Fruit fly (Drosophila melanogaster) whole organism, embryonic: ENCODE data around the gene Spn75F.
A peak's percentile ranks its signal among the peaks of the same experiment; 100 is the strongest.

ENCODE experiments used
- Adf1 ChIP-seq: fragments of 200-800 bp; sonication (Bioruptor generic); IDR thresholded peaks from 2 replicates; pipeline ENCODE4 v1.3.6; 2022; ENCODE audit warnings: missing biosample characterization, missing genetic modification characterization
- B-H1 ChIP-seq: fragments of 200-800 bp; sonication (Bioruptor generic); IDR thresholded peaks from 3 replicates; pipeline ENCODE4 v1.3.6; 2022; ENCODE audit warnings: missing biosample characterization, missing genetic modification characterization
- CG10431 ChIP-seq: fragments of 200-800 bp; sonication (Bioruptor generic); optimal IDR thresholded peaks from 3 replicates; lab custom pipeline; 2018; ENCODE audit warnings: missing biosample characterization, mild to moderate bottlenecking, missing genetic modification characterization
- CG13287 ChIP-seq: fragments of 200-800 bp; sonication (Bioruptor generic); IDR thresholded peaks from 2 replicates; pipeline ENCODE4 v1.3.6; 2022; ENCODE audit warnings: missing biosample characterization, missing genetic modification characterization; ENCODE audit not compliant: partially characterized antibody
- CG13624 ChIP-seq: fragments of 200-800 bp; sonication (Bioruptor generic); optimal IDR thresholded peaks from 2 replicates; lab custom pipeline; 2016; ENCODE audit warnings: missing biosample characterization, missing genetic modification characterization
- CG14441 ChIP-seq: fragments of 200-800 bp; sonication (Bioruptor generic); IDR thresholded peaks from 2 replicates; pipeline ENCODE4 v1.3.6; 2022; ENCODE audit warnings: missing biosample characterization, missing genetic modification characterization
- CG14860 ChIP-seq: fragments of 200-800 bp; sonication (Bioruptor generic); IDR thresholded peaks from 3 replicates; pipeline ENCODE4 v1.3.6; 2022; ENCODE audit warnings: missing biosample characterization, missing genetic modification characterization; ENCODE audit not compliant: partially characterized antibody
- CG15514 ChIP-seq: fragments of 200-800 bp; sonication (Bioruptor generic); optimal IDR thresholded peaks from 3 replicates; lab custom pipeline; 2017; ENCODE audit warnings: missing biosample characterization, missing genetic modification characterization, mild to moderate bottlenecking, moderate library complexity, missing genetic modification reagents
- CG17385 ChIP-seq: fragments of 200-800 bp; sonication (Bioruptor generic); optimal IDR thresholded peaks from 3 replicates; lab custom pipeline; 2018; ENCODE audit warnings: missing biosample characterization, mild to moderate bottlenecking, missing genetic modification characterization
- CG18011 ChIP-seq: fragments of 200-800 bp; sonication (Bioruptor generic); optimal IDR thresholded peaks from 2 replicates; lab custom pipeline; 2017; ENCODE audit warnings: missing biosample characterization, missing genetic modification characterization, mild to moderate bottlenecking, moderate library complexity, missing genotype
- CG31388 ChIP-seq: fragments of 200-800 bp; sonication (Bioruptor generic); optimal IDR thresholded peaks from 2 replicates; lab custom pipeline; 2016; ENCODE audit warnings: missing biosample characterization, missing genetic modification characterization
- CG32532 ChIP-seq: fragments of 200-800 bp; sonication (Bioruptor generic); IDR thresholded peaks from 2 replicates; pipeline ENCODE4 v1.3.6; 2022; ENCODE audit warnings: missing biosample characterization, missing genetic modification characterization
- CG32767 ChIP-seq: fragments of 200-800 bp; sonication (Bioruptor generic); IDR thresholded peaks from 2 replicates; pipeline ENCODE4 v1.3.6; 2022; ENCODE audit warnings: missing biosample characterization, missing genetic modification characterization
- CG3726 ChIP-seq: fragments of 200-800 bp; sonication (Bioruptor generic); IDR thresholded peaks from 3 replicates; pipeline ENCODE4, ENCODE4 v1.3.6; 2022; ENCODE audit warnings: missing biosample characterization, missing genetic modification characterization
- CG3847 ChIP-seq: fragments of 200-800 bp; sonication (Bioruptor generic); IDR thresholded peaks from 2 replicates; pipeline ENCODE4 v1.3.6; 2022; ENCODE audit warnings: missing biosample characterization, missing genetic modification characterization
- CG4424 ChIP-seq: fragments of 200-800 bp; sonication (Bioruptor generic); optimal IDR thresholded peaks from 3 replicates; lab custom pipeline; 2016; ENCODE audit warnings: missing biosample characterization, missing genetic modification characterization
- CG4617 ChIP-seq: fragments of 200-800 bp; sonication (Bioruptor generic); optimal IDR thresholded peaks from 3 replicates; lab custom pipeline; 2016; ENCODE audit warnings: missing biosample characterization, missing genetic modification characterization, borderline replicate concordance
- CG5953 ChIP-seq: fragments of 200-800 bp; sonication (Bioruptor generic); IDR thresholded peaks from 2 replicates; pipeline ENCODE4 v1.3.6; 2022; ENCODE audit warnings: missing biosample characterization, missing genetic modification characterization
- CG6683 ChIP-seq: fragments of 200-800 bp; sonication (Bioruptor generic); optimal IDR thresholded peaks from 2 replicates; lab custom pipeline; 2017; ENCODE audit warnings: missing biosample characterization, mild to moderate bottlenecking, missing genetic modification characterization, missing genetic modification reagents
- CG7928 ChIP-seq: fragments of 200-800 bp; sonication (Bioruptor generic); optimal IDR thresholded peaks from 2 replicates; lab custom pipeline; 2017; ENCODE audit warnings: missing biosample characterization, mild to moderate bottlenecking, missing genetic modification characterization
- CG9437 ChIP-seq: fragments of 200-800 bp; sonication (Bioruptor generic); optimal IDR thresholded peaks from 2 replicates; lab custom pipeline; 2018; ENCODE audit warnings: missing biosample characterization, mild to moderate bottlenecking, missing genetic modification characterization
- Doc3 ChIP-seq: fragments of 200-800 bp; sonication (Bioruptor generic); IDR thresholded peaks from 3 replicates; pipeline ENCODE4 v1.3.6; 2022; ENCODE audit warnings: missing biosample characterization, missing genetic modification characterization; ENCODE audit not compliant: partially characterized antibody
- Hr39 ChIP-seq: fragments of >200 bp; optimal IDR thresholded peaks from 2 replicates; lab custom pipeline; 2017
- Nf-YC ChIP-seq: fragments of 200-800 bp; optimal IDR thresholded peaks from 3 replicates; lab custom pipeline; 2019; ENCODE audit warnings: missing biosample characterization, mild to moderate bottlenecking, missing genetic modification characterization, moderate library complexity
- Usf ChIP-seq: fragments of 200-800 bp; sonication (Bioruptor generic); optimal IDR thresholded peaks from 2 replicates; lab custom pipeline; 2017; ENCODE audit warnings: missing genotype, missing biosample characterization, missing genetic modification characterization
- ara ChIP-seq: fragments of 200-800 bp; sonication (Bioruptor generic); IDR thresholded peaks from 2 replicates; pipeline ENCODE4 v1.3.6; 2022; ENCODE audit warnings: missing biosample characterization, missing genetic modification characterization
- cas ChIP-seq: fragments of 200-800 bp; sonication (Bioruptor generic); IDR thresholded peaks from 2 replicates; pipeline ENCODE4 v1.3.6; 2022; ENCODE audit warnings: missing biosample characterization, missing genetic modification characterization
- cwo ChIP-seq: fragments of 200-800 bp; sonication (Bioruptor generic); optimal IDR thresholded peaks from 3 replicates; lab custom pipeline; 2017; ENCODE audit warnings: missing biosample characterization, missing genetic modification characterization, mild to moderate bottlenecking, moderate library complexity, missing genetic modification reagents
- exex ChIP-seq: fragments of 200-800 bp; sonication (Bioruptor generic); optimal IDR thresholded peaks from 4 replicates; lab custom pipeline; 2018; ENCODE audit warnings: missing biosample characterization, mild to moderate bottlenecking, missing genetic modification characterization, moderate library complexity
- gcm ChIP-seq: fragments of 200-800 bp; sonication (Bioruptor generic); optimal IDR thresholded peaks from 2 replicates; lab custom pipeline; 2019; ENCODE audit warnings: missing biosample characterization, mild to moderate bottlenecking, missing genetic modification characterization, moderate library complexity
- grn ChIP-seq: fragments of 200-800 bp; sonication (Bioruptor generic); optimal IDR thresholded peaks from 3 replicates; lab custom pipeline; 2017; ENCODE audit warnings: missing biosample characterization, missing genetic modification characterization
- ham ChIP-seq: fragments of 200-800 bp; sonication (Bioruptor generic); IDR thresholded peaks from 2 replicates; pipeline ENCODE4 v1.3.6; 2022; ENCODE audit warnings: missing biosample characterization, missing genetic modification characterization
- kah ChIP-seq: fragments of 200-800 bp; sonication (Bioruptor generic); optimal IDR thresholded peaks from 2 replicates; lab custom pipeline; 2018; ENCODE audit warnings: missing biosample characterization, mild to moderate bottlenecking, missing genetic modification characterization
- ken ChIP-seq: fragments of 200-800 bp; sonication (Bioruptor generic); IDR thresholded peaks from 3 replicates; pipeline ENCODE4 v1.3.6; 2022; ENCODE audit warnings: missing biosample characterization, missing genetic modification characterization
- knrl ChIP-seq: fragments of 200-800 bp; sonication (Bioruptor generic); IDR thresholded peaks from 3 replicates; pipeline ENCODE4 v1.3.6; 2022; ENCODE audit warnings: missing biosample characterization, missing genetic modification characterization; ENCODE audit not compliant: partially characterized antibody
- lab ChIP-seq: fragments of 200-800 bp; sonication (Bioruptor generic); optimal IDR thresholded peaks from 3 replicates; lab custom pipeline; 2017; ENCODE audit warnings: missing biosample characterization, missing genetic modification characterization, mild to moderate bottlenecking, moderate library complexity, missing genetic modification reagents
- onecut ChIP-seq: fragments of 200-800 bp; sonication (Bioruptor generic); IDR thresholded peaks from 2 replicates; pipeline ENCODE4 v1.3.6; 2022; ENCODE audit warnings: missing biosample characterization, missing genetic modification characterization
- pb ChIP-seq: fragments of 200-800 bp; sonication (Bioruptor generic); optimal IDR thresholded peaks from 3 replicates; lab custom pipeline; 2016; ENCODE audit warnings: missing biosample characterization, missing genetic modification characterization
- pros ChIP-seq: fragments of 200-800 bp; sonication (Bioruptor generic); optimal IDR thresholded peaks from 3 replicates; lab custom pipeline; 2019; ENCODE audit warnings: missing biosample characterization, mild to moderate bottlenecking, missing genetic modification characterization, moderate library complexity
- pzg ChIP-seq: fragments of 200-800 bp; sonication (Bioruptor generic); optimal IDR thresholded peaks from 3 replicates; lab custom pipeline; 2018; ENCODE audit warnings: missing biosample characterization, mild to moderate bottlenecking, missing genetic modification characterization, moderate library complexity
- sd ChIP-seq: fragments of 200-800 bp; sonication (Bioruptor generic); optimal IDR thresholded peaks from 3 replicates; lab custom pipeline; 2018; ENCODE audit warnings: missing biosample characterization, mild to moderate bottlenecking, missing genetic modification characterization, moderate library complexity
- sqz ChIP-seq: fragments of 200-800 bp; sonication (Bioruptor generic); optimal IDR thresholded peaks from 3 replicates; lab custom pipeline; 2018; ENCODE audit warnings: missing biosample characterization, mild to moderate bottlenecking, missing genetic modification characterization
- sr ChIP-seq: fragments of 200-800 bp; sonication (Bioruptor generic); IDR thresholded peaks from 3 replicates; pipeline ENCODE4 v1.3.6; 2022; ENCODE audit warnings: missing biosample characterization, missing genetic modification characterization
- sug ChIP-seq: fragments of 200-800 bp; optimal IDR thresholded peaks from 2 replicates; lab custom pipeline; 2019; ENCODE audit warnings: missing biosample characterization, mild to moderate bottlenecking, missing genetic modification characterization, moderate library complexity
- twi ChIP-seq: fragments of 200-800 bp; optimal IDR thresholded peaks from 2 replicates; lab custom pipeline; 2019; ENCODE audit warnings: missing biosample characterization, mild to moderate bottlenecking, missing genetic modification characterization, moderate library complexity
- unc-4 ChIP-seq: fragments of 200-800 bp; sonication (Bioruptor generic); IDR thresholded peaks from 2 replicates; pipeline ENCODE4 v1.3.6; 2022; ENCODE audit warnings: missing biosample characterization, missing genetic modification characterization; ENCODE audit not compliant: partially characterized antibody
- vvl ChIP-seq: fragments of 200-800 bp; sonication (Bioruptor generic); IDR thresholded peaks from 2 replicates; pipeline ENCODE4 v1.3.6; 2022; ENCODE audit warnings: missing biosample characterization, missing genetic modification characterization
- wek ChIP-seq: fragments of 200-800 bp; sonication (Bioruptor generic); optimal IDR thresholded peaks from 3 replicates; lab custom pipeline; 2018; ENCODE audit warnings: missing biosample characterization, mild to moderate bottlenecking, missing genetic modification characterization, moderate library complexity

The Spn75F gene

DNA sequence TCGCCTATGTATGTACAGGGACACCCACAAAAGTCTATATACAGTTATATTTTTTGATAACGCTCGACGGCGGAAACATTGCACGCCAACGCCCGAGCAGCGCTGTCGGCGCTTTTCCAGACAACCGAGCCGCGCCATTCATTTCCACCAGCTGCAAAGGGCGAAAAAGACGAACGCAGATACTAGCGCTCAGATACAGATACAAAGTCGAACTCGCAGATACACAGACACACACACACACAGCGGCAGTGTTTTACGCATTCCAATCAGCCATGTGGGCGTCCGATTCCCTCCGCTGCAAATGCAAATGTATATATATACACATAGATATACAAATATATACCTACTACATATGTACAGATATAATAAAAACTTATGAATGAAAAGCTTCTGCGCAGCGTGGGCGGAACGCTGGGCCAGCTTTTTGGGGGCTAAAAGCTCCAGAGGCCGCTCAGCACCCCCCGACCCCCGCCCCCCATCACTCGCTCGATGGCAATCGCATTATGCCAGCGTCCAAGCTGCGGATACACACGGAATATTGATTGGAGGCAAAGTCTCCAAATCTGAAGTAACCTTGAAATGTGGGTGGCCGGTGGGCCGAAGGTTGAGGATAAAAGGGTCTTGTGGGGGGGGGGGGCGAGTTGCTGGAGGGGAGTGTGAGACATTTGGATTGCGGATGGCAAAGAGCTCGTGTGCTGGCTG is 37.9 kb downstream of the Spn75F start (continued):
- TF ChIP-seq grn (GFP tag; lab: Kevin White, UChicago) (peak; percentile 81), Doc3 (GFP tag; lab: Robert Waterston, UW) (0 out of 3 replicates have a peak, but pooled peaks have one; percentile 14), pzg (GFP tag; lab: Kevin White, UChicago) (peak; percentile 10), ken (GFP tag; lab: Robert Waterston, UW) (0 out of 3 replicates have a peak, but pooled peaks have one; percentile 25), ham (GFP tag; lab: Robert Waterston, UW) (no peak), sug (tag; lab: Kevin White, UChicago) (peak; percentile 52), lab (GFP tag; lab: Kevin White, UChicago) (peak; percentile 10), CG3726 (no peak), CG13287 (peak; percentile 37; the same call in 1 of the 2 replicates), Nf-YC (tag; lab: Kevin White, UChicago) (peak; percentile 31), CG32767 (peak; percentile 85), CG10431 (GFP tag; lab: Kevin White, UChicago) (peak; percentile 4), vvl (peak; percentile 78; the same call in 1 of the 2 replicates), CG13624 (GFP tag; lab: Kevin White, UChicago) (no peak), cas (no peak), CG18011 (GFP tag; lab: Kevin White, UChicago) (peak; percentile 12), pros (GFP tag; lab: Kevin White, UChicago) (peak; percentile 3), CG6683 (GFP tag; lab: Kevin White, UChicago) (peak; percentile 7), wek (no peak), knrl (no peak), CG7928 (GFP tag; lab: Kevin White, UChicago) (no peak), CG31388 (GFP tag; lab: Kevin White, UChicago) (no peak), sr (GFP tag; lab: Robert Waterston, UW) (peak; percentile 98), CG5953 (peak; percentile 40; the same call in 1 of the 2 replicates), CG17385 (GFP tag; lab: Kevin White, UChicago) (no peak), Adf1 (GFP tag; lab: Robert Waterston, UW) (peak; percentile 81), CG3847 (peak; percentile 24; the same call in 1 of the 2 replicates), sqz (GFP tag; lab: Kevin White, UChicago) (no peak), ara (GFP tag; lab: Robert Waterston, UW) (no peak), pb (GFP tag; lab: Kevin White, UChicago) (no peak), CG9437 (GFP tag; lab: Kevin White, UChicago) (no peak), CG4617 (GFP tag; lab: Kevin White, UChicago) (no peak), CG15514 (GFP tag; lab: Kevin White, UChicago) (peak; percentile 23), Hr39 (peak; percentile 29), gcm (peak; percentile 17), B-H1 (no peak), CG14860 (GFP tag; lab: Robert Waterston, UW) (0 out of 3 replicates have a peak, but pooled peaks have one; percentile 20), kah (GFP tag; lab: Kevin White, UChicago) (peak; percentile 4), cwo (GFP tag; lab: Kevin White, UChicago) (peak; percentile 81), twi (tag; lab: Kevin White, UChicago) (peak; percentile 7), exex (tag; lab: Kevin White, UChicago) (peak; percentile 17), Usf (GFP tag; lab: Kevin White, UChicago) (no peak), sd (peak; percentile 98), CG4424 (no peak), unc-4 (0 out of 2 replicates have a peak, but pooled peaks have one; percentile 25), onecut (GFP tag; lab: Robert Waterston, UW) (peak; percentile 99), CG14441 (no peak), CG32532 (peak; percentile 51; the same call in 1 of the 2 replicates)
